4 fruit fly cellular contexts compared by ENCODE assay signal in the genomic region with DNA sequence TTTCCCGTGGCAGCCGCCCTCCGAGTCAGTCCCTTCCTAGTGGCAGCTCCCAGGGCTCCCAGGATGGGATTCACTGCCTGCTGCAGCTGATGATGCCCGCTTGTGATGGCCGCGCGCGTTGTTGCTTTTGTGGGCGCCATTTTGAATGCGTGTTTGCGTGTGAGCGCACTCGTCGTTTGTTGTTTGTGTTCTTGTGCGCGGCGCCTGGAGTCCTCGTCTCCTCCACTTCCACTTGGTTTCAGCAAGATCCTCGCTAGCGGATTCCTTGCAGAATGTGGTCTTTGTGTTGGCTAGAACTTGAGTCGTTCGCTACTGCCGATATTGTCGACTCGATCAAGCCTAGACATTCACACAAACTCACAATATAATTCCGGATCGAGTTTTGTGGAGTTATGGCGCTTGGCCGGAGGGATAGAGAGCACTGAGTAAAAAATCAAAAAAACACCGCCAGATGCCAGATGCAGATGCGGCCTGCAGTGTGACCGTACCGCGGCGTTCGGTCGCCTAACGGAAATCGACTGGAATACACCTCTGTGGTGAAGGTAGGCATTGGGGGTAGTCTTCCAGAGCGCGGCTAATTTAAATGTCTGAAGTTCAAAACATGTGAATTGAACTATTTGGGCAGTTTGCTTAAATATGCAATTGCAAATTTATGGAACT.
TF ChIP-seq lines count a peak whose summit lies in the region.

A gene (minus strand): TSS at position 428 of the 660 bp plus-strand sequence.

TF ChIP-seq in whole organism, adult, 20 proteins besides CTCF, POLR2A, EP300 and RAD21 (continued from another document):
- TF ChIP-seq cic (GFP tag; optimal IDR thresholded peaks at IDR 0.05; lab: Kevin White, UChicago) (no peak), Clk (GFP tag; optimal IDR thresholded peaks at IDR 0.05; lab: Kevin White, UChicago) (no peak), CG1620 (GFP tag; optimal IDR thresholded peaks at IDR 0.05; lab: Kevin White, UChicago) (no peak)

TF ChIP-seq in whole organism, embryonic, 481 proteins besides CTCF, POLR2A, EP300 and RAD21 (continued from another document and continues in another):
- no peak for TF ChIP-seq so (GFP tag; IDR thresholded peaks at IDR 0.05; lab: Robert Waterston, UW)
- TF ChIP-seq HLH3B (GFP tag; IDR thresholded peaks at IDR 0.05; lab: Robert Waterston, UW), result no peak
- TF ChIP-seq nerfin-2 (GFP tag; IDR thresholded peaks at IDR 0.05; lab: Robert Waterston, UW; ENCODE audit: partially characterized antibody), result 0 out of 2 replicates have a peak, but pooled peaks have one; percentile 19
- no peak for TF ChIP-seq H2.0 (GFP tag; IDR thresholded peaks at IDR 0.05; lab: Robert Waterston, UW)
- no peak for TF ChIP-seq fd102C (GFP tag; optimal IDR thresholded peaks at IDR 0.05; lab: Kevin White, UChicago)
- TF ChIP-seq da (GFP tag; optimal IDR thresholded peaks at IDR 0.05; lab: Kevin White, UChicago), result peak; percentile 34
- TF ChIP-seq CG12299 (tag; optimal IDR thresholded peaks at IDR 0.05; lab: Kevin White, UChicago), result no peak
- no peak for TF ChIP-seq bsh (GFP tag; optimal IDR thresholded peaks at IDR 0.05; lab: Kevin White, UChicago)
- TF ChIP-seq CG1832 (GFP tag; optimal IDR thresholded peaks at IDR 0.05; lab: Kevin White, UChicago), result no peak
- TF ChIP-seq CG11560 (tag; IDR thresholded peaks at IDR 0.05; lab: Robert Waterston, UW), result no peak
- no peak for TF ChIP-seq CG5245 (GFP tag; optimal IDR thresholded peaks at IDR 0.05; lab: Kevin White, UChicago)
- TF ChIP-seq pfk (GFP tag; optimal IDR thresholded peaks at IDR 0.05; lab: Kevin White, UChicago), result peak; percentile 38
- peak; percentile 34 for TF ChIP-seq bcd (GFP tag; optimal IDR thresholded peaks at IDR 0.05; lab: Kevin White, UChicago)
- TF ChIP-seq sens (GFP tag; lab: Kevin White, UChicago), result peak; percentile 75
- TF ChIP-seq CG2875 (GFP tag; optimal IDR thresholded peaks at IDR 0.05; lab: Kevin White, UChicago), result no peak
- TF ChIP-seq sug (tag; optimal IDR thresholded peaks at IDR 0.05; lab: Kevin White, UChicago), result no peak
- TF ChIP-seq CG15073 (GFP tag; optimal IDR thresholded peaks at IDR 0.05; lab: Kevin White, UChicago), result no peak
- no peak for TF ChIP-seq NC2α (GFP tag; optimal IDR thresholded peaks at IDR 0.05; lab: Kevin White, UChicago)
- TF ChIP-seq CG42726 (GFP tag; IDR thresholded peaks at IDR 0.05; lab: Robert Waterston, UW; ENCODE audit: partially characterized antibody), result 0 out of 2 replicates have a peak, but pooled peaks have one; percentile 6
- peak; percentile 39; the same call in 1 of the 3 replicates for TF ChIP-seq gce (GFP tag; IDR thresholded peaks at IDR 0.05; lab: Robert Waterston, UW)
- TF ChIP-seq Oaz (GFP tag; IDR thresholded peaks at IDR 0.05; lab: Robert Waterston, UW), result no peak
- no peak for TF ChIP-seq Six4 (GFP tag; optimal IDR thresholded peaks at IDR 0.05; lab: Kevin White, UChicago)
- peak in 1 of 2 experiments; percentile 58 for TF ChIP-seq insv (GFP tag; optimal IDR thresholded peaks at IDR 0.05; lab: Kevin White, UChicago)
- TF ChIP-seq CG12769 (tag; optimal IDR thresholded peaks at IDR 0.05; lab: Kevin White, UChicago), result no peak
- peak; percentile 46; the same call in 1 of the 2 replicates for TF ChIP-seq CG17328 (GFP tag; IDR thresholded peaks at IDR 0.05; lab: Robert Waterston, UW)
- TF ChIP-seq CG7839 (tag; optimal IDR thresholded peaks at IDR 0.05; lab: Kevin White, UChicago), result no peak
- TF ChIP-seq lilli (GFP tag; optimal IDR thresholded peaks at IDR 0.05; lab: Kevin White, UChicago), result no peak
- 0 out of 3 replicates have a peak, but pooled peaks have one; percentile 51 for TF ChIP-seq CG6791 (GFP tag; IDR thresholded peaks at IDR 0.05; lab: Robert Waterston, UW; ENCODE audit: partially characterized antibody)
- TF ChIP-seq CG4424 (GFP tag; optimal IDR thresholded peaks at IDR 0.05; lab: Kevin White, UChicago), result no peak
- no peak for TF ChIP-seq pros (GFP tag; optimal IDR thresholded peaks at IDR 0.05; lab: Kevin White, UChicago)
- peak; percentile 27; the same call in 1 of the 3 replicates for TF ChIP-seq row (GFP tag; IDR thresholded peaks at IDR 0.05; lab: Robert Waterston, UW)
- peak; percentile 11 for TF ChIP-seq gsb-n (tag; optimal IDR thresholded peaks at IDR 0.05; lab: Kevin White, UChicago)
- TF ChIP-seq CG10267 (tag; optimal IDR thresholded peaks at IDR 0.05; lab: Kevin White, UChicago), result peak; percentile 47
- peak; percentile 49 for TF ChIP-seq CG13287 (GFP tag; IDR thresholded peaks at IDR 0.05; lab: Robert Waterston, UW; ENCODE audit: partially characterized antibody)
- TF ChIP-seq Hmx (GFP tag; optimal IDR thresholded peaks at IDR 0.05; lab: Kevin White, UChicago), result no peak
- no peak for TF ChIP-seq Abd-B (GFP tag; optimal IDR thresholded peaks at IDR 0.05; lab: Kevin White, UChicago)
- no peak for TF ChIP-seq Hr39 (optimal IDR thresholded peaks at IDR 0.05; lab: Kevin White, UChicago)
- peak; percentile 36; the same call in 1 of the 3 replicates for TF ChIP-seq ase (GFP tag; IDR thresholded peaks at IDR 0.05; lab: Robert Waterston, UW)
- no peak for TF ChIP-seq CG7928 (GFP tag; optimal IDR thresholded peaks at IDR 0.05; lab: Kevin White, UChicago)

TF ChIP-seq in whole organism, prepupa, 60 proteins besides CTCF, POLR2A, EP300 and RAD21 (continued from another document):
- no peak for TF ChIP-seq Hr38 (GFP tag; optimal IDR thresholded peaks at IDR 0.05; lab: Kevin White, UChicago)
- TF ChIP-seq Eip75B (GFP tag; optimal IDR thresholded peaks at IDR 0.05; lab: Kevin White, UChicago), result no peak
- no peak for TF ChIP-seq CG6808 (GFP tag; optimal IDR thresholded peaks at IDR 0.05; lab: Kevin White, UChicago)
- no peak for TF ChIP-seq CG11902 (GFP tag; optimal IDR thresholded peaks at IDR 0.05; lab: Kevin White, UChicago)
- TF ChIP-seq CG6854 (GFP tag; optimal IDR thresholded peaks at IDR 0.05; lab: Kevin White, UChicago), result peak; percentile 32
- no peak for TF ChIP-seq CG11762 (GFP tag; optimal IDR thresholded peaks at IDR 0.05; lab: Kevin White, UChicago; ENCODE audit: insufficient read depth)
- peak; percentile 14 for TF ChIP-seq CG3032 (tag; optimal IDR thresholded peaks at IDR 0.05; lab: Kevin White, UChicago)
- no peak for TF ChIP-seq CG8319 (GFP tag; optimal IDR thresholded peaks at IDR 0.05; lab: Kevin White, UChicago)
- TF ChIP-seq Sox14 (GFP tag; optimal IDR thresholded peaks at IDR 0.05; lab: Kevin White, UChicago), result peak; percentile 29
- peak; percentile 9; the same call in 1 of the 3 replicates for TF ChIP-seq CG6163 (GFP tag; IDR thresholded peaks at IDR 0.05; lab: Robert Waterston, UW)

TF ChIP-seq in whole organism, wandering third instar larva, 38 proteins besides CTCF, POLR2A, EP300 and RAD21 (continued from another document):
- TF ChIP-seq tai (GFP tag; optimal IDR thresholded peaks at IDR 0.05; lab: Kevin White, UChicago) (no peak), dsf (GFP tag; optimal IDR thresholded peaks at IDR 0.05; lab: Kevin White, UChicago; ENCODE audit: borderline replicate concordance) (no peak), usp (GFP tag; optimal IDR thresholded peaks at IDR 0.05; lab: Kevin White, UChicago) (no peak), Myc (optimal IDR thresholded peaks at IDR 0.05; lab: Kevin White, UChicago) (peak; percentile 58), Rel (GFP tag; optimal IDR thresholded peaks at IDR 0.05; lab: Kevin White, UChicago) (no peak), Rel (tag; optimal IDR thresholded peaks at IDR 0.05; lab: Kevin White, UChicago) (peak; percentile 50), HLH106 (tag; optimal IDR thresholded peaks at IDR 0.05; lab: Kevin White, UChicago) (no peak), Sp1 (GFP tag; optimal IDR thresholded peaks at IDR 0.05; lab: Kevin White, UChicago) (peak; percentile 21), woc (GFP tag; optimal IDR thresholded peaks at IDR 0.05; lab: Kevin White, UChicago) (no peak), GATAd (GFP tag; optimal IDR thresholded peaks at IDR 0.05; lab: Kevin White, UChicago) (no peak), foxo (GFP tag; optimal IDR thresholded peaks at IDR 0.05; lab: Kevin White, UChicago) (no peak), N (GFP tag; optimal IDR thresholded peaks at IDR 0.05; lab: Kevin White, UChicago) (no peak)
